Worm (Caenorhabditis elegans): ENCODE measurements around the gene prcc-1.

ce11 chrIV:13100415-13100814, 6.8 kb upstream of the prcc-1 start, which contains the start of gene fask-1:
- TF ChIP-seq ttx-3 (tag; optimal IDR thresholded peaks at IDR 0.05), result no peak
- TF ChIP-seq nhr-11 (tag; optimal IDR thresholded peaks at IDR 0.05), result no peak
- no peak for TF ChIP-seq madf-2 (tag; optimal IDR thresholded peaks at IDR 0.05)
- no peak for TF ChIP-seq dve-1 (tag; optimal IDR thresholded peaks at IDR 0.05)
- TF ChIP-seq ama-1 (optimal IDR thresholded peaks at IDR 0.05), result no peak
- TF ChIP-seq T23F11.4 (GFP tag; optimal IDR thresholded peaks at IDR 0.05), result no peak
- TF ChIP-seq elt-2 (tag; optimal IDR thresholded peaks at IDR 0.05), result no peak
